Fruit fly (Drosophila melanogaster) whole organism, wandering third instar larva: Measurements from ENCODE around the gene Or19a.
"Not testable (repeated sequence)": the region's sequence is repeated elsewhere in the genome, so short reads cannot be mapped to it uniquely, and the experiment has no call there.

Experiments
- Abd-B ChIP-seq: fragments of >200 bp; optimal IDR thresholded peaks from 2 replicates; lab custom pipeline; 2017; ENCODE audit warnings: missing biosample characterization, missing genetic modification characterization
- Mio ChIP-seq: sonication (Bioruptor generic); optimal IDR thresholded peaks from 2 replicates; lab custom pipeline; 2016; ENCODE audit warnings: missing biosample characterization, missing genetic modification characterization
- Vsx2 ChIP-seq: fragments of 200-300, 225-300 bp; sonication (Bioruptor generic); optimal IDR thresholded peaks from 2 replicates; lab custom pipeline; 2018; ENCODE audit warnings: missing biosample characterization, missing genetic modification characterization; ENCODE audit not compliant: partially characterized antibody
- foxo ChIP-seq, 2 experiments: fragments of 200-800 bp; sonication (Bioruptor generic); optimal IDR thresholded peaks; 2 replicates in 1 of 2; 3 replicates in 1 of 2; lab custom pipeline; 2016 to 2017; ENCODE audit warnings: missing biosample characterization in 2 of 2, missing genetic modification characterization in 2 of 2
- h ChIP-seq: fragments of 200-800 bp; sonication (Bioruptor generic); optimal IDR thresholded peaks from 3 replicates; lab custom pipeline; 2016; ENCODE audit warnings: missing biosample characterization, mild to moderate bottlenecking, missing genetic modification characterization
- psq ChIP-seq: fragments of 200-800 bp; sonication (Bioruptor generic); optimal IDR thresholded peaks from 3 replicates; lab custom pipeline; 2017; ENCODE audit warnings: missing biosample characterization, mild to moderate bottlenecking, missing genetic modification characterization, moderate library complexity
- woc ChIP-seq: sonication (Bioruptor generic); optimal IDR thresholded peaks from 2 replicates; lab custom pipeline; 2016; ENCODE audit warnings: missing biosample characterization, mild to moderate bottlenecking, missing genetic modification characterization

DNA sequence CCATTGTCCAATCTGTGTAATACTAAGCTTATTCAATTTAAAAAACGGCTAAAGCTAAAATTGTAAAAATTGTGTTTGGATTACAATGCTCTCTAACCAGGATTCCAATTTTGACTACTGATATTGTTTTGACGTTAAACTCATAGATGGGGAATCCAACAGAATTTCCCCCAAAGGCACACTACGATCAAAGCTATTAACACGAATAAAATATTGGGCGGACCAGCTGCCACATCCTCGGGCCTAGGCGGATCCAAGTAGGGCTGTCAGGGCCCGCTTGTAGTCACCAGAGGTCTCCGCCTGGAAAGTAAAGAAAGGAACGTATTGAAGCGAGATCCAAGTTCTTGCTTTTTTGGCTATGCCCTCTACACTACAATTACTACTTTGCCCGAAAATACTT is 43.4 kb upstream of the Or19a start, which contains the start of gene Sdic2:
- TF ChIP-seq psq (GFP tag; lab: Kevin White, UChicago); foxo (GFP tag; optimal IDR thresholded peaks at IDR 0.05; lab: Kevin White, UChicago); Mio (GFP tag; lab: Kevin White, UChicago); Vsx2 (GFP tag; lab: Kevin White, UChicago); Abd-B (GFP tag; lab: Kevin White, UChicago); h (GFP tag; lab: Kevin White, UChicago); woc (GFP tag; lab: Kevin White, UChicago): not testable (repeated sequence)
